Worm (Caenorhabditis elegans): ENCODE data around the gene ceh-62.

DNA sequence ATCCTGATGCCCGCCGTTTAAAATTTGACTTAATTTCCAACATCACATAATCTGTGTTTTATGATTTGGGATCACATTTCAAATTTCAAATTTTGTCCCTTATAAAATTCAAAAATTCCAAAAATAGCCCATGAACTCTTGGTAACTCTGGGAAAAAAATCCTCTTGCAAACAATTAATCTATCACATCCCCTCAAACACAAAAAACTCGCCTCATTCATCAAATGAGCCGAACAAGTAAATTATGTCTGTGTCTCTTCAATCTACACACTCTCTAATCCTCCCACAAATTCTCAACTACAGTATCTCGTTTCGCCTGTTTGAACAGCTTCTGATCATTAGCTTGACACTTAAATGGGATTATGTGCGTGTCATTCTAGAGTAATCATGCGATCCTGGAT, 5.2 kb downstream of the ceh-62 start, which contains the start of gene msrp-7:
- no peak for TF ChIP-seq lsy-2 (tag; optimal IDR thresholded peaks at IDR 0.05)
- TF ChIP-seq R02D3.7 (tag; optimal IDR thresholded peaks at IDR 0.05), result no peak
- no peak for TF ChIP-seq ztf-11 (tag; optimal IDR thresholded peaks at IDR 0.05)

Measured in whole organism, L2 larva.